Worm (Caenorhabditis elegans) whole organism, young adult: ENCODE data around the gene har-1.

ENCODE experiments used
- B0336.3 ChIP-seq: fragments of 200-800 bp; sonication (Bioruptor generic); IDR thresholded peaks from 2 replicates; pipeline ENCODE4 v1.3.6; 2022; ENCODE audit warnings: missing genetic modification characterization, missing compliant biosample characterization
- D2030.7 ChIP-seq: fragments of 200-800 bp; sonication (Bioruptor generic); IDR thresholded peaks from 2 replicates; pipeline ENCODE4 v1.3.6; 2022; ENCODE audit warnings: missing genetic modification reagents, missing genetic modification characterization, missing compliant biosample characterization
- F22D6.2 ChIP-seq: sonication (generic microtip); optimal IDR thresholded peaks from 2 replicates; lab custom pipeline; 2016; ENCODE audit warnings: mild to moderate bottlenecking, missing genetic modification characterization, missing compliant biosample characterization
- F23B12.7 ChIP-seq: sonication (generic microtip); optimal IDR thresholded peaks from 2 replicates; lab custom pipeline; 2017; ENCODE audit warnings: missing genetic modification characterization, mild to moderate bottlenecking, missing compliant biosample characterization, antibody characterized with exemption, moderate library complexity; ENCODE audit not compliant: insufficient read depth
- F37B4.10 ChIP-seq: fragments of 200-800 bp; sonication (Bioruptor generic); IDR thresholded peaks from 2 replicates; pipeline ENCODE4 v1.3.6; 2022; ENCODE audit warnings: missing genetic modification characterization, missing compliant biosample characterization
- F39B2.1 ChIP-seq: fragments of 200-800 bp; sonication (Bioruptor generic); IDR thresholded peaks from 2 replicates; pipeline ENCODE4 v1.3.6; 2022; ENCODE audit warnings: missing genetic modification reagents, missing genetic modification characterization, missing compliant biosample characterization
- F57A8.1 ChIP-seq: fragments of 200-800 bp; sonication (Bioruptor generic); optimal IDR thresholded peaks from 2 replicates; lab custom pipeline; 2018; ENCODE audit warnings: mild to moderate bottlenecking, missing genetic modification characterization, moderate library complexity, missing compliant biosample characterization
- K11D2.4 ChIP-seq: fragments of 200-800 bp; sonication (Bioruptor generic); IDR thresholded peaks from 2 replicates; pipeline ENCODE4 v1.3.6; 2022; ENCODE audit warnings: missing genetic modification reagents, missing genetic modification characterization, missing compliant biosample characterization
- Y53F4B.3 ChIP-seq: fragments of 200-800 bp; sonication (Bioruptor generic); IDR thresholded peaks from 2 replicates; pipeline ENCODE4 v1.3.6; 2022; ENCODE audit warnings: missing genetic modification reagents, missing genetic modification characterization, missing compliant biosample characterization
- Y53G8AR.9 ChIP-seq: fragments of 200-800 bp; sonication (Bioruptor generic); conservative IDR thresholded peaks from 2 replicates; pipeline ENCODE4 v1.3.6; 2022; ENCODE audit warnings: missing genetic modification reagents, missing genetic modification characterization, missing compliant biosample characterization
- Y79H2A.3 ChIP-seq: fragments of 200-800 bp; sonication (Bioruptor generic); conservative IDR thresholded peaks from 2 replicates; pipeline ENCODE4 v1.3.6; 2022; ENCODE audit warnings: missing genetic modification reagents, missing genetic modification characterization, missing compliant biosample characterization
- ama-1 ChIP-seq, 3 experiments: fragments of 150-350 bp in 1 of 3; sonication (generic microtip) in 2 of 3; optimal IDR thresholded peaks; 2 replicates each; lab custom pipeline; 2014 to 2018; ENCODE audit warnings: missing biosample characterization in 2 of 3, missing genetic modification characterization in 2 of 3, missing genetic modification reagents in 2 of 3
- aptf-3 ChIP-seq: fragments of 200-800 bp; sonication (Bioruptor generic); IDR thresholded peaks from 2 replicates; pipeline ENCODE4 v1.3.6; 2022; ENCODE audit warnings: missing genetic modification characterization, missing compliant biosample characterization
- atf-7 ChIP-seq: sonication (generic microtip); optimal IDR thresholded peaks from 2 replicates; lab custom pipeline; 2017; ENCODE audit warnings: mild to moderate bottlenecking, missing genetic modification characterization, missing compliant biosample characterization
- attf-5 ChIP-seq: fragments of 200-800 bp; sonication (Bioruptor generic); optimal IDR thresholded peaks from 2 replicates; lab custom pipeline; 2018; ENCODE audit warnings: mild to moderate bottlenecking, missing genetic modification characterization, missing compliant biosample characterization
- cebp-1 ChIP-seq, 2 experiments: fragments of 200-800 bp in 1 of 2; sonication (Bioruptor generic) in 1 of 2; sonication (generic microtip) in 1 of 2; IDR thresholded peaks in 1 of 2; optimal IDR thresholded peaks in 1 of 2; 2 replicates each; pipeline versions ENCODE4 v1.3.6 to Lab custom; 2017 to 2022; ENCODE audit warnings: missing compliant biosample characterization in 2 of 2, missing genetic modification characterization in 2 of 2, mild to moderate bottlenecking in 1 of 2, missing genetic modification reagents in 1 of 2, moderate library complexity in 1 of 2
- ceh-100 ChIP-seq: fragments of 200-800 bp; sonication (Bioruptor generic); IDR thresholded peaks from 2 replicates; pipeline ENCODE4 v1.3.6; 2022; ENCODE audit warnings: missing genetic modification reagents, missing genetic modification characterization, missing compliant biosample characterization
- ceh-79 ChIP-seq: sonication (generic microtip); optimal IDR thresholded peaks from 2 replicates; lab custom pipeline; 2017; ENCODE audit warnings: mild to moderate bottlenecking, missing genetic modification characterization, missing compliant biosample characterization
- chd-7 ChIP-seq: sonication (generic microtip); optimal IDR thresholded peaks from 2 replicates; lab custom pipeline; 2016; ENCODE audit warnings: mild to moderate bottlenecking, missing genetic modification characterization, moderate library complexity, missing compliant biosample characterization
- ekl-4 ChIP-seq: fragments of 200-800 bp; sonication (Bioruptor generic); IDR thresholded peaks from 2 replicates; pipeline ENCODE4 v1.3.6; 2022; ENCODE audit warnings: missing genetic modification reagents, missing genetic modification characterization, missing compliant biosample characterization
- fkh-3 ChIP-seq: sonication (generic microtip); optimal IDR thresholded peaks from 2 replicates; lab custom pipeline; 2016; ENCODE audit warnings: mild to moderate bottlenecking, missing genetic modification characterization, missing compliant biosample characterization
- him-1 ChIP-seq: sonication (generic microtip); optimal IDR thresholded peaks from 2 replicates; lab custom pipeline; 2016; ENCODE audit warnings: missing genotype, missing genetic modification reagents, missing genetic modification characterization, missing compliant biosample characterization
- hmg-1.2 ChIP-seq: fragments of 200-800 bp; sonication (Bioruptor generic); IDR thresholded peaks from 2 replicates; pipeline ENCODE4 v1.3.6; 2022; ENCODE audit warnings: missing genetic modification reagents, missing genetic modification characterization, missing compliant biosample characterization
- hmg-20 ChIP-seq: fragments of 200-800 bp; sonication (Bioruptor generic); IDR thresholded peaks from 2 replicates; pipeline ENCODE4 v1.3.6; 2022; ENCODE audit warnings: missing genetic modification reagents, missing genetic modification characterization, missing compliant biosample characterization
- hrde-1 ChIP-seq: sonication (generic microtip); optimal IDR thresholded peaks from 2 replicates; lab custom pipeline; 2016; ENCODE audit warnings: missing genetic modification characterization, mild to moderate bottlenecking, missing compliant biosample characterization, moderate library complexity, missing genotype, missing genetic modification reagents, borderline replicate concordance
- hsf-1 ChIP-seq: fragments of 200-800 bp; sonication (Bioruptor generic); IDR thresholded peaks from 2 replicates; pipeline ENCODE4 v1.3.6; 2022; ENCODE audit warnings: missing genetic modification reagents, missing genetic modification characterization, missing compliant biosample characterization
- lin-26 ChIP-seq: fragments of 200-800 bp; sonication (Bioruptor generic); IDR thresholded peaks from 2 replicates; pipeline ENCODE4 v1.3.6; 2022; ENCODE audit warnings: missing genetic modification reagents, missing genetic modification characterization, missing compliant biosample characterization
- lin-54 ChIP-seq: fragments of 200-800 bp; sonication (Bioruptor generic); optimal IDR thresholded peaks from 2 replicates; lab custom pipeline; 2018; ENCODE audit warnings: mild to moderate bottlenecking, missing genetic modification characterization, missing compliant biosample characterization
- madf-6 ChIP-seq: fragments of 200-800 bp; sonication (Bioruptor generic); IDR thresholded peaks from 2 replicates; pipeline ENCODE4 v1.3.6; 2022; ENCODE audit warnings: missing genetic modification reagents, missing genetic modification characterization, missing compliant biosample characterization
- madf-8 ChIP-seq: fragments of 200-800 bp; sonication (Bioruptor generic); conservative IDR thresholded peaks from 2 replicates; pipeline ENCODE4 v1.3.6; 2022; ENCODE audit warnings: missing genetic modification reagents, missing genetic modification characterization, missing compliant biosample characterization
- mel-28 ChIP-seq: sonication (generic microtip); optimal IDR thresholded peaks from 2 replicates; lab custom pipeline; 2016; ENCODE audit warnings: borderline replicate concordance, mild to moderate bottlenecking, missing genetic modification characterization, missing compliant biosample characterization
- mxl-1 ChIP-seq: sonication (generic microtip); optimal IDR thresholded peaks from 2 replicates; lab custom pipeline; 2016; ENCODE audit warnings: missing genetic modification characterization, missing compliant biosample characterization
- nhr-120 ChIP-seq: fragments of 200-800 bp; sonication (Bioruptor generic); IDR thresholded peaks from 2 replicates; pipeline ENCODE4 v1.3.6; 2022; ENCODE audit warnings: missing genetic modification characterization, missing compliant biosample characterization
- nhr-80 ChIP-seq: sonication (generic microtip); optimal IDR thresholded peaks from 2 replicates; lab custom pipeline; 2016; ENCODE audit warnings: missing genetic modification characterization, missing compliant biosample characterization
- rcor-1 ChIP-seq: fragments of 200-800 bp; sonication (Bioruptor generic); IDR thresholded peaks from 2 replicates; pipeline ENCODE4 v1.3.6; 2022; ENCODE audit warnings: missing genetic modification reagents, missing genetic modification characterization, missing compliant biosample characterization
- snpc-3.4 ChIP-seq: sonication (generic microtip); optimal IDR thresholded peaks from 2 replicates; lab custom pipeline; 2017; ENCODE audit warnings: missing genetic modification characterization, mild to moderate bottlenecking, missing compliant biosample characterization, antibody characterized with exemption, moderate library complexity, missing genotype, missing genetic modification reagents
- unc-130 ChIP-seq: sonication (generic microtip); optimal IDR thresholded peaks from 2 replicates; lab custom pipeline; 2016; ENCODE audit warnings: missing genetic modification reagents, missing genetic modification characterization, missing compliant biosample characterization
- ztf-18 ChIP-seq: sonication (generic microtip); optimal IDR thresholded peaks from 2 replicates; lab custom pipeline; 2016; ENCODE audit warnings: missing genotype, mild to moderate bottlenecking, missing genetic modification characterization, missing compliant biosample characterization
- ztf-26 ChIP-seq: sonication (generic microtip); optimal IDR thresholded peaks from 2 replicates; lab custom pipeline; 2017; ENCODE audit warnings: missing genetic modification characterization, missing compliant biosample characterization
- ztf-3 ChIP-seq: fragments of 200-800 bp; sonication (Bioruptor generic); optimal IDR thresholded peaks from 2 replicates; lab custom pipeline; 2018; ENCODE audit warnings: mild to moderate bottlenecking, missing genetic modification characterization, missing compliant biosample characterization

The har-1 gene

DNA sequence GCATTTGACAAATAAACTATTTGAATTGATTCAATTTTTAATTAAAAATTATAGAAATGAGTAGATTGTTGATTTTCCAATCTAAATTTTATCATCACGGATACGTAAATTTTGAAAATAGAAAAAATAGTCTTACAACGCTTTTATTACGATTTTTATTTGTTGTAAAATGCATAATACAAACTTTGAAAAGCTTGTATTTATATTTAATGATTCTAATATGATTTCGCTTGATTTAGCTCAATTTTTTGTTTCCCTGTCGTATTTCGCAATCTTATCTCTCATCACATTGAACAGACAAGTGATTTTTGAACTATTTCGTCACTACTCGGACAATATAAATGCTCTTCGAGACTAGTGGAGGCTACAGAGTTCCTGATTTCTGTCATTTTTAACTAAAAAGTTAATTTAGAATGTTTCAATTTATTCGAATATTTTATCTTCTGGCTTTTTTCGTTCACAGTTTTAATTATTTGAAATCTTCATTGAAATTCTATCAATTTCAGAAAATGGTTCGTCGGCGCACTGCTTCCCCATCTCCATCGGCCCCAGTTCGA lies at the start of gene har-1, which contains the start of gene wht-3:
TSS of gene har-1 (plus strand) at position 507 of the 557 bp plus-strand sequence.
TSS of gene wht-3 (minus strand) at position 51 of the 557 bp plus-strand sequence.
- TF ChIP-seq him-1 (tag; lab: Kevin White, UChicago) (no peak), ztf-3 (GFP tag; lab: Kevin White, UChicago) (no peak), ztf-18 (no peak), ceh-100 (no peak), F23B12.7 (tag; lab: Kevin White, UChicago) (no peak), Y53F4B.3 (GFP tag; lab: Robert Waterston, UW) (no peak), K11D2.4 (no peak), ekl-4 (GFP tag; lab: Robert Waterston, UW) (0 out of 2 replicates have a peak, but pooled peaks have one; percentile 37), ztf-26 (tag; lab: Kevin White, UChicago) (no peak), atf-7 (tag; lab: Kevin White, UChicago) (peak; percentile 36), lin-26 (GFP tag; lab: Robert Waterston, UW) (no peak), chd-7 (no peak), F22D6.2 (tag; lab: Kevin White, UChicago) (no peak), F39B2.1 (GFP tag; lab: Robert Waterston, UW) (0 out of 2 replicates have a peak, but pooled peaks have one; percentile 15), F57A8.1 (GFP tag; lab: Kevin White, UChicago) (no peak), mel-28 (no peak), nhr-120 (no peak), mxl-1 (no peak), D2030.7 (GFP tag; lab: Robert Waterston, UW) (no peak), cebp-1 (GFP tag; IDR thresholded peaks at IDR 0.05; lab: Robert Waterston, UW) (peak; percentile 91), cebp-1 (tag; optimal IDR thresholded peaks at IDR 0.05; lab: Kevin White, UChicago) (peak; percentile 98), madf-6 (GFP tag; lab: Robert Waterston, UW) (peak; percentile 34), nhr-80 (tag; lab: Kevin White, UChicago) (no peak), hmg-20 (GFP tag; lab: Robert Waterston, UW) (no peak), lin-54 (peak; percentile 28), attf-5 (no peak), hsf-1 (peak; percentile 60; the same call in 1 of the 2 replicates), fkh-3 (tag; lab: Kevin White, UChicago) (no peak), Y79H2A.3 (GFP tag; lab: Robert Waterston, UW) (no peak), madf-8 (GFP tag; lab: Robert Waterston, UW) (no peak), ceh-79 (tag; lab: Kevin White, UChicago) (peak; percentile 74), aptf-3 (GFP tag; lab: Robert Waterston, UW) (no peak), snpc-3.4 (tag; lab: Kevin White, UChicago) (no peak), rcor-1 (GFP tag; lab: Robert Waterston, UW) (no peak), F37B4.10 (GFP tag; lab: Robert Waterston, UW) (no peak), hrde-1 (no peak), unc-130 (GFP tag; lab: Kevin White, UChicago) (no peak), B0336.3 (0 out of 2 replicates have a peak, but pooled peaks have one; percentile 35), ama-1 (optimal IDR thresholded peaks at IDR 0.05; lab: Kevin White, UChicago) (no peak), ama-1 (GFP tag; optimal IDR thresholded peaks at IDR 0.05; lab: Kevin White, UChicago) (no peak), hmg-1.2 (GFP tag; lab: Robert Waterston, UW) (0 out of 2 replicates have a peak, but pooled peaks have one; percentile 4), Y53G8AR.9 (GFP tag; lab: Robert Waterston, UW) (no peak)
